Worm (Caenorhabditis elegans) whole organism, L4 larva: Measurements from ENCODE around the gene R08C7.8.

Experiments
- D1046.2 ChIP-seq: fragments of 200-800 bp; sonication (Bioruptor generic); IDR thresholded peaks from 2 replicates; pipeline ENCODE4 v1.3.6; 2022; ENCODE audit warnings: missing genetic modification characterization, missing compliant biosample characterization
- F10B5.3 ChIP-seq: sonication (generic microtip); optimal IDR thresholded peaks from 2 replicates; lab custom pipeline; 2016; ENCODE audit warnings: mild to moderate bottlenecking, missing genetic modification characterization, missing compliant biosample characterization
- R02D3.7 ChIP-seq: fragments of 150-350 bp; sonication (generic microtip); optimal IDR thresholded peaks from 3 replicates; lab custom pipeline; 2014; ENCODE audit warnings: missing biosample characterization, missing genetic modification characterization
- T20F7.1 ChIP-seq: fragments of 200-800 bp; sonication (Bioruptor generic); optimal IDR thresholded peaks from 2 replicates; lab custom pipeline; 2018; ENCODE audit warnings: mild to moderate bottlenecking, missing genetic modification characterization, missing compliant biosample characterization
- Y5F2A.4 ChIP-seq: fragments of 200-800 bp; sonication (Bioruptor generic); optimal IDR thresholded peaks from 2 replicates; lab custom pipeline; 2018; ENCODE audit warnings: mild to moderate bottlenecking, missing genetic modification characterization, missing compliant biosample characterization
- aha-1 ChIP-seq: fragments of 150-350 bp; peaks from one replicate; lab custom pipeline; 2014; ENCODE audit warnings: missing biosample characterization, missing genetic modification characterization
- ama-1 ChIP-seq: fragments of 150-350 bp; optimal IDR thresholded peaks from 2 replicates; lab custom pipeline; 2014; ENCODE audit warnings: inconsistent platforms, mixed read lengths
- ceh-20 ChIP-seq: fragments of 200-800 bp; sonication (Bioruptor generic); IDR thresholded peaks from 2 replicates; pipeline ENCODE4 v1.3.6; 2022; ENCODE audit warnings: missing genetic modification reagents, missing genetic modification characterization, missing compliant biosample characterization
- ces-1 ChIP-seq: fragments of 150-350 bp; sonication (generic microtip); optimal IDR thresholded peaks from 4 replicates; lab custom pipeline; 2014; ENCODE audit warnings: missing biosample characterization, missing genetic modification reagents, missing genetic modification characterization
- cey-2 ChIP-seq: sonication (generic microtip); optimal IDR thresholded peaks from 3 replicates; lab custom pipeline; 2017; ENCODE audit warnings: missing genetic modification characterization, mild to moderate bottlenecking, missing compliant biosample characterization, antibody characterized with exemption, borderline replicate concordance; ENCODE audit not compliant: insufficient read depth
- ctbp-1 ChIP-seq: fragments of 200-800 bp; sonication (Bioruptor generic); IDR thresholded peaks from 2 replicates; pipeline ENCODE4 v1.3.6; 2022; ENCODE audit warnings: missing genetic modification reagents, missing genetic modification characterization, missing compliant biosample characterization
- dmd-6 ChIP-seq: fragments of 200-800 bp; sonication (Bioruptor generic); IDR thresholded peaks from 2 replicates; pipeline ENCODE4 v1.3.6; 2022; ENCODE audit warnings: missing genetic modification reagents, missing genetic modification characterization, missing compliant biosample characterization
- dpl-1 ChIP-seq: fragments of 150-350 bp; optimal IDR thresholded peaks from 2 replicates; lab custom pipeline; 2014; ENCODE audit warnings: missing biosample characterization, missing genetic modification reagents, missing genetic modification characterization
- egl-27 ChIP-seq: sonication (generic microtip); optimal IDR thresholded peaks from 3 replicates; lab custom pipeline; 2017; ENCODE audit warnings: missing biosample characterization, missing genetic modification reagents, missing genetic modification characterization
- fkh-10 ChIP-seq: fragments of 150-350 bp; optimal IDR thresholded peaks from 2 replicates; lab custom pipeline; 2014; ENCODE audit warnings: missing biosample characterization, missing genetic modification reagents, missing genetic modification characterization
- hif-1 ChIP-seq, 2 experiments: sonication (generic microtip); optimal IDR thresholded peaks; 2 replicates each; lab custom pipeline; 2016 to 2017; ENCODE audit warnings: missing compliant biosample characterization in 2 of 2, missing genetic modification characterization in 2 of 2, missing genetic modification reagents in 2 of 2, missing genotype in 2 of 2, mild to moderate bottlenecking in 1 of 2
- hlh-11 ChIP-seq: fragments of 200-800 bp; sonication (Bioruptor generic); optimal IDR thresholded peaks from 2 replicates; lab custom pipeline; 2018; ENCODE audit warnings: mild to moderate bottlenecking, missing genetic modification characterization, missing compliant biosample characterization
- hmg-1.1 ChIP-seq: fragments of 200-800 bp; sonication (Bioruptor generic); IDR thresholded peaks from 2 replicates; pipeline ENCODE4 v1.3.6; 2022; ENCODE audit warnings: missing genetic modification reagents, missing genetic modification characterization, missing compliant biosample characterization
- lin-15B ChIP-seq: fragments of 150-350 bp; sonication (generic microtip); optimal IDR thresholded peaks from 3 replicates; lab custom pipeline; 2014; ENCODE audit warnings: missing biosample characterization, missing genetic modification characterization
- lin-29 ChIP-seq: fragments of 200-800 bp; sonication (Bioruptor generic); IDR thresholded peaks from 2 replicates; pipeline ENCODE4 v1.3.6; 2022; ENCODE audit warnings: missing genetic modification reagents, missing genetic modification characterization, missing compliant biosample characterization
- lin-38 ChIP-seq: fragments of 200-800 bp; sonication (Bioruptor generic); IDR thresholded peaks from 2 replicates; pipeline ENCODE4 v1.3.6; 2022; ENCODE audit warnings: missing genetic modification reagents, missing genetic modification characterization, missing compliant biosample characterization
- lin-39 ChIP-seq: fragments of 150-350 bp; optimal IDR thresholded peaks from 2 replicates; lab custom pipeline; 2014; ENCODE audit warnings: missing biosample characterization, missing genetic modification reagents, missing genetic modification characterization
- lsy-2 ChIP-seq, 2 experiments: fragments of 150-350 bp in 1 of 2; sonication (generic microtip) in 1 of 2; optimal IDR thresholded peaks; 2 replicates each; lab custom pipeline; 2014 to 2017; ENCODE audit warnings: missing biosample characterization in 2 of 2, missing genetic modification characterization in 2 of 2
- madf-5 ChIP-seq, 2 experiments: fragments of 200-800 bp; sonication (Bioruptor generic); IDR thresholded peaks; 2 replicates each; pipeline ENCODE4 v1.3.6; 2022; ENCODE audit warnings: missing compliant biosample characterization in 2 of 2, missing genetic modification characterization in 2 of 2
- mep-1 ChIP-seq: fragments of 150-350 bp; sonication (generic microtip); optimal IDR thresholded peaks from 3 replicates; lab custom pipeline; 2014; ENCODE audit warnings: missing biosample characterization, missing genetic modification characterization
- mxl-2 ChIP-seq: fragments of 200-800 bp; sonication (Bioruptor generic); conservative IDR thresholded peaks from 2 replicates; pipeline ENCODE4 v1.3.6; 2022; ENCODE audit warnings: missing genetic modification reagents, missing genetic modification characterization, missing compliant biosample characterization
- mxl-3 ChIP-seq: fragments of 200-800 bp; sonication (Bioruptor generic); optimal IDR thresholded peaks from 2 replicates; lab custom pipeline; 2018; ENCODE audit warnings: mild to moderate bottlenecking, missing genetic modification characterization, missing compliant biosample characterization
- nhr-102 ChIP-seq: sonication (generic microtip); optimal IDR thresholded peaks from 2 replicates; lab custom pipeline; 2016; ENCODE audit warnings: mild to moderate bottlenecking, missing genetic modification characterization, moderate library complexity, missing compliant biosample characterization
- nhr-111 ChIP-seq: fragments of 200-800 bp; sonication (Bioruptor generic); optimal IDR thresholded peaks from 2 replicates; lab custom pipeline; 2018; ENCODE audit warnings: mild to moderate bottlenecking, missing genetic modification characterization, missing compliant biosample characterization
- nhr-41 ChIP-seq: fragments of 200-800 bp; sonication (Bioruptor generic); IDR thresholded peaks from 2 replicates; pipeline ENCODE4 v1.3.6; 2022; ENCODE audit warnings: missing genetic modification reagents, missing genetic modification characterization, missing compliant biosample characterization
- pha-4 ChIP-seq, 2 experiments: fragments of 150-350 bp in 1 of 2; fragments of 200-800 bp in 1 of 2; sonication (Bioruptor generic) in 1 of 2; IDR thresholded peaks in 1 of 2; optimal IDR thresholded peaks in 1 of 2; 2 replicates each; pipeline versions ENCODE4 v1.3.6 to Lab custom; 2014 to 2022; ENCODE audit warnings: missing genetic modification characterization in 2 of 2, missing genetic modification reagents in 2 of 2, missing biosample characterization in 1 of 2, missing compliant biosample characterization in 1 of 2
- php-3 ChIP-seq: fragments of 200-800 bp; sonication (Bioruptor generic); IDR thresholded peaks from 2 replicates; pipeline ENCODE4 v1.3.6; 2022; ENCODE audit warnings: missing genetic modification reagents, missing genetic modification characterization, missing compliant biosample characterization
- pqm-1 ChIP-seq: sonication (generic microtip); optimal IDR thresholded peaks from 2 replicates; lab custom pipeline; 2017; ENCODE audit warnings: missing biosample characterization, missing genetic modification characterization
- rbr-2 ChIP-seq: sonication (generic microtip); optimal IDR thresholded peaks from 2 replicates; lab custom pipeline; 2016; ENCODE audit warnings: missing genotype, missing genetic modification characterization, missing compliant biosample characterization
- set-16 ChIP-seq: fragments of 200-800 bp; sonication (Bioruptor generic); IDR thresholded peaks from 2 replicates; pipeline ENCODE4 v1.3.6; 2022; ENCODE audit warnings: missing genetic modification reagents, missing genetic modification characterization, missing compliant biosample characterization
- snpc-4 ChIP-seq: fragments of 150-350 bp; optimal IDR thresholded peaks from 2 replicates; lab custom pipeline; 2014; ENCODE audit warnings: missing biosample characterization, missing genetic modification characterization
- tag-97 ChIP-seq: fragments of 200-800 bp; sonication (Bioruptor generic); IDR thresholded peaks from 2 replicates; pipeline ENCODE4 v1.3.6; 2022; ENCODE audit warnings: missing genetic modification characterization, missing compliant biosample characterization
- tra-1 ChIP-seq: fragments of 200-800 bp; sonication (Bioruptor generic); IDR thresholded peaks from 2 replicates; pipeline ENCODE4 v1.3.6; 2022; ENCODE audit warnings: missing genetic modification reagents, missing genetic modification characterization, missing compliant biosample characterization
- unc-130 ChIP-seq: sonication (generic microtip); optimal IDR thresholded peaks from 2 replicates; lab custom pipeline; 2016; ENCODE audit warnings: missing genetic modification reagents, missing genetic modification characterization, missing compliant biosample characterization
- unc-39 ChIP-seq: sonication (generic microtip); optimal IDR thresholded peaks from 2 replicates; lab custom pipeline; 2017; ENCODE audit warnings: missing biosample characterization, missing genetic modification characterization
- zfp-2 ChIP-seq: sonication (generic microtip); optimal IDR thresholded peaks from 2 replicates; lab custom pipeline; 2016; ENCODE audit warnings: mild to moderate bottlenecking, missing genetic modification characterization, missing compliant biosample characterization
- zip-2 ChIP-seq: fragments of 150-350 bp; optimal IDR thresholded peaks from 2 replicates; lab custom pipeline; 2014; ENCODE audit warnings: missing biosample characterization, missing genetic modification characterization
- ztf-11 ChIP-seq: fragments of 150-350 bp; optimal IDR thresholded peaks from 2 replicates; lab custom pipeline; 2014; ENCODE audit warnings: missing biosample characterization, missing genetic modification characterization
- ztf-7 ChIP-seq: fragments of 150-350 bp; optimal IDR thresholded peaks from 2 replicates; lab custom pipeline; 2014; ENCODE audit warnings: missing biosample characterization, missing genetic modification characterization

Gene R08C7.8

ce11 chrIV:4470885-4471772 is 36.8 kb upstream of the R08C7.8 start (continued):
- peak; percentile 32 for TF ChIP-seq ama-1
- no peak for TF ChIP-seq php-3 (GFP tag; lab: Robert Waterston, UW)
- no peak for TF ChIP-seq lin-39
- no peak for TF ChIP-seq tag-97 (GFP tag; lab: Robert Waterston, UW)
- TF ChIP-seq nhr-111 (GFP tag; lab: Kevin White, UChicago) = no peak
- TF ChIP-seq mxl-2 (GFP tag; lab: Robert Waterston, UW) = peak; percentile 65; the same call in 1 of the 2 replicates
- no peak for TF ChIP-seq zfp-2 (tag; lab: Kevin White, UChicago)
- TF ChIP-seq egl-27 = no peak
- TF ChIP-seq set-16 (GFP tag; lab: Robert Waterston, UW) = peak; percentile 92
- TF ChIP-seq, all 104 proteins: peak for 40

- TF ChIP-seq hif-1 (tag; optimal IDR thresholded peaks at IDR 0.05; lab: Kevin White, UChicago) (peak; percentile 1 to 71), dmd-6 (GFP tag; lab: Robert Waterston, UW) (peak; percentile 82), nhr-102 (peak; percentile 51), lin-15B (tag; lab: Kevin White, UChicago) (no peak), set-16 (GFP tag; lab: Robert Waterston, UW) (peak; percentile 77), lsy-2 (tag; optimal IDR thresholded peaks at IDR 0.05; lab: Kevin White, UChicago) (peak; percentile 60 to 67), hmg-1.1 (GFP tag; lab: Robert Waterston, UW) (peak; percentile 60), nhr-41 (GFP tag; lab: Robert Waterston, UW) (no peak), dpl-1 (GFP tag; lab: Kevin White, UChicago) (peak; percentile 25), hlh-11 (tag; lab: Kevin White, UChicago) (peak; percentile 86), Y5F2A.4 (GFP tag; lab: Kevin White, UChicago) (no peak), zip-2 (tag; lab: Kevin White, UChicago) (no peak), cey-2 (tag; lab: Kevin White, UChicago) (no peak), unc-130 (GFP tag; lab: Kevin White, UChicago) (no peak), tra-1 (GFP tag; lab: Robert Waterston, UW) (peak; percentile 65), mep-1 (tag; lab: Kevin White, UChicago) (peak; percentile 58), ama-1 (no peak), madf-5 (GFP tag; IDR thresholded peaks at IDR 0.05; lab: Robert Waterston, UW) (0 out of 4 replicates have a peak, but pooled peaks of 1 of the 2 experiments have one; percentile 35), lin-38 (GFP tag; lab: Robert Waterston, UW) (no peak; the same call in none of the 2 replicates), ztf-7 (tag; lab: Kevin White, UChicago) (no peak), fkh-10 (GFP tag; lab: Kevin White, UChicago) (peak; percentile 83), pqm-1 (no peak), unc-39 (tag; lab: Kevin White, UChicago) (no peak), ces-1 (GFP tag; lab: Kevin White, UChicago) (no peak), lin-29 (GFP tag; lab: Robert Waterston, UW) (0 out of 2 replicates have a peak, but pooled peaks have one; percentile 12), ztf-11 (tag; lab: Kevin White, UChicago) (no peak), aha-1 (tag; lab: Kevin White, UChicago) (peak; percentile 96), R02D3.7 (tag; lab: Kevin White, UChicago) (no peak), php-3 (GFP tag; lab: Robert Waterston, UW) (peak; percentile 45), pha-4 (GFP tag; IDR thresholded peaks at IDR 0.05; lab: Robert Waterston, UW) (peak; percentile 56), pha-4 (tag; optimal IDR thresholded peaks at IDR 0.05; lab: Kevin White, UChicago) (peak; percentile 12), zfp-2 (tag; lab: Kevin White, UChicago) (no peak), ctbp-1 (GFP tag; lab: Robert Waterston, UW) (no peak; the same call in none of the 2 replicates), F10B5.3 (tag; lab: Kevin White, UChicago) (no peak), mxl-3 (GFP tag; lab: Kevin White, UChicago) (peak; percentile 80), snpc-4 (tag; lab: Kevin White, UChicago) (no peak), D1046.2 (GFP tag; lab: Robert Waterston, UW) (no peak), rbr-2 (tag; lab: Kevin White, UChicago) (peak; percentile 79), ceh-20 (peak; percentile 53), T20F7.1 (GFP tag; lab: Kevin White, UChicago) (no peak)
Measured at ce11 chrIV:4469770-4470709, 35.7 kb upstream of the R08C7.8 start.
